Fruit fly (Drosophila melanogaster) Kc167 (cell line): ENCODE measurements around the gene Rbm13.

Experiments used
- Myc ChIP-seq: fragments of >200 bp; optimal IDR thresholded peaks from 2 replicates; lab custom pipeline; 2017; ENCODE audit warnings: missing external identifiers
- Sin3A ChIP-seq: fragments of >200 bp; optimal IDR thresholded peaks from 2 replicates; lab custom pipeline; 2018; ENCODE audit warnings: missing external identifiers
- h ChIP-seq: fragments of >200 bp; optimal IDR thresholded peaks from 3 replicates; lab custom pipeline; 2018; ENCODE audit warnings: missing external identifiers
- insv ChIP-seq: fragments of >200 bp; optimal IDR thresholded peaks from 3 replicates; lab custom pipeline; 2018; ENCODE audit warnings: missing external identifiers
- psq ChIP-seq: fragments of >200 bp; optimal IDR thresholded peaks from 2 replicates; lab custom pipeline; 2017; ENCODE audit warnings: missing external identifiers
- ttk ChIP-seq: sonication (Bioruptor generic); optimal IDR thresholded peaks from 2 replicates; lab custom pipeline; 2017; ENCODE audit warnings: missing external identifiers

Gene Rbm13

DNA sequence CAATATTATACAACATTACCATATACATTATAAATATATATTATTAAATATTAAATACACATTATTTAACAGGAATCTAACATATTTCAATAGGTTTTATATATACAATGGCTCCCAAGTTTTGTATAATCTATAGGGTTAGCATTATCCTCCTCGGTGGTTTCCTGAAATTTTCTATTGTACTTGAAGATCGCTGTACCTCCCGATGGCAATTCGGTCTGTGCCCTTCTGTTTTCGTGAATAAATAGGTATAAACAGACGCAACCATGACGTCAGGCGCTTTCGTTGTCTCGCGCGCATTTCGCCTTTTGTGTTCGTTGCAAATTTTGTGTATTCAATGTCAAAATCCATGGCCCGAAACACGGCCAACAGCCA, 6.5 kb upstream of the Rbm13 start:
- TF ChIP-seq ttk (lab: Kevin White, UChicago), result no peak
- no peak for TF ChIP-seq Sin3A (lab: Kevin White, UChicago)
- no peak for TF ChIP-seq Myc (lab: Kevin White, UChicago)
- TF ChIP-seq h (lab: Kevin White, UChicago), result no peak
- TF ChIP-seq psq (lab: Kevin White, UChicago), result no peak
- no peak for TF ChIP-seq insv

DNA sequence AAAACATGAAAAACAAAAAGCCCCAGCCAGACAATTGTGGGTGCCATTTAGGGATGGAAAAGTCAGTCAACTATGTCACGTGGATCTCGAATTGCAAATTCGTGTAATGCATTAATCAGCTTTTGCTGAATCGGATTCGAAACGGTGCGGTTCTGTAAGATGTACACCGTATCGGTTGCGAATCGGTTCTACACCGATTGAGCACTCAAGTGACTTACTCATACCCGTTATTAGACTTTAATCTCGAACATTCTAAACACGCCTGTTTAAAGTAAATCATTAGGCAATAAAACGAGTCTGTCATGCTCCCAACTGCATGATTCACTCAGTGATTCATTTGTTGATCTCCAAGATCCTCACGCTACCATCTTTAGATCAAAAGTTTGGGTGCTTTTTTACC, 6.1 kb upstream of the Rbm13 start:
- TF ChIP-seq h (lab: Kevin White, UChicago) (no peak), Sin3A (lab: Kevin White, UChicago) (no peak), ttk (lab: Kevin White, UChicago) (no peak)

DNA sequence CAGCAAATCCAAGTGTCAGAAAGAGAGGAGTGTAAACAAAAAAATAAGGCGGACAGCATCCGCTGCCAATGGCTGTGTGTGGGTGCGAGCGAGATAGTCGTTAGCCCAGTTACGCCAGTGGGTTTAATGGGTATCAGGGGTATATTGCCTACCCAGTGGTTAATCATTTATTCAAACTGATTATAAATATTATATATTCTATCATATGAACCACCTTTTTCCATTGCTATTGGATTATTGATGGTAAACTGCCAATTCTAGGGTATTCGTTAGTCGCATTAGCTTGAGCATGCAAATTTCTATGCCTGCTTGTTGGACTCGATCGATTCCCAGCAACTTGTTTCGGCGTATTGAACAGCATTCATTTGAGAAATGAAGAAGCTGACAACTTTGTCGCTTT, 5.4 kb upstream of the Rbm13 start:
- TF ChIP-seq Myc (lab: Kevin White, UChicago) (no peak), insv (no peak), h (lab: Kevin White, UChicago) (no peak), psq (lab: Kevin White, UChicago) (no peak), Sin3A (lab: Kevin White, UChicago) (no peak), ttk (lab: Kevin White, UChicago) (no peak)

DNA sequence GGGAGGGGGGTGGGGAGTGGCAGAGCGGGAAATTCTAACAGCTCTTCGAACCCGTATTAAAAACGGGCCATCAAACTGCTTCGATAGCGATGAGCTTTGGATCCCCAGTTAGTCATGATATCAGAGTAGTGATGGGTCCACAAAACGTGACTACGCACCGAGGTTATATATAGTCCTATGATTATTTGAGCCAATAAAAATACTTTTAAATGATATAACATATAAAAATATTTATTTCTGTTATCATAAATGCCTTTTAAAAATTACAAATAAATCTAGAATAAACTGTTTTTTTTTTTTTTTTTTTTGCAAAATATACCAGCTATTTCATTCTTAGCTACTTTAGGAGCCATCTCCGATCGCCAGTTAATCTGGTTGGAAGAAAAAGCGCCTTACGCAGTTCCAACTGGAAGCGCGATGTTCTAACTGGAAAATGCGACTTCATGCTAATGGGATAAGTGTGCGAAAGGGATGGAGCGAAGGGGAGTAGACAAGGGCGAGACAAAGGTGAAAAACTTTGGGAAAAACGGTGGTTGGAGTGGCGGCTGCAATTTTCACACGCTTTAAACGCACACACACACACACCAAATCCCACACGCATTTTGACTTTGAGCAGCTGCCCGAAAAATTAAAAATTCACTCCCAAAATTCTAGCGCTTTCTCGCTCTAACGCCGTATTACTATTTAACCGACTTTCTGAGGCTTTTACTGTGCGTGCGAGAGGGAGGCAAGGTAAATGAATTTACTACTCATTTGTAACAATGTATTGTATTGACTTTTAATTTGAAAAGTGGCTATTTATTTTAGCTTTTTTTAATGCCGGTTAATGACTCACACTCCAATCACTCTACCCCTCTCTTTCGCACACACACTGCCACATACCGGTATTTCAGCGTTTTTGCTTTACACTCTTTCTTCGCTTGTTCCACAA, 4.4 kb upstream of the Rbm13 start:
- no peak for TF ChIP-seq h (lab: Kevin White, UChicago)

DNA sequence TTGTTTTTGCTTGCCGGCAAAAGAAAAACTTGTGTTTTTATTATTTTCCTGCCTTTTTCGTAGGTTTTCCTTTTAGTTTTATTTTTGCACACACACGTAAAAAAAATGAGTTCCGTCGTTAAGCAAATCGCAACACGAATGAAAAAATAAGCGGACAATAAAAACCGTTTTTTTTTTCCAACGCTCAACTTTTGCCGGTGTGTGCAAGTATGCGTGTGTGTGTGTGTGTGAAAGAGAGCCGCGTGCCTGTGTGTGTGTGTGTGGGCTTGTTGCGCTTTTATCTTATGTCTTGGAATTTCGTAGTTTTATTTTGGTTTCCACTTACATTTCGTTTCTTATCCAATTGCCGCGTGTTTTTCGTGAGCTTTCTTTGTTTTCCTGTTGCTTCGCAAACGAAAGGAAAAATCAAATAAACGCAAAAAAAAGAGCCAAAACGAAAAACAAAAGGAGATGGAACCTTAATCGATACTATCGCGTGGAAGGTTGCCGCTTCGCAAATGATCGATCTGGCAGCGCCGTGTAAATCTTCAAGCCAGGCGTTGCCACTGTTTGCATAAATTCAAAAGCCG, 3.6 kb upstream of the Rbm13 start, which contains the start of gene Moe:
Gene Moe, minus strand, starts transcription at position 474 of the 569 bp plus-strand sequence.
- TF ChIP-seq Myc (lab: Kevin White, UChicago), result no peak
- no peak for TF ChIP-seq insv
- no peak for TF ChIP-seq Sin3A (lab: Kevin White, UChicago)
- no peak for TF ChIP-seq h (lab: Kevin White, UChicago)
- no peak for TF ChIP-seq psq (lab: Kevin White, UChicago)
- no peak for TF ChIP-seq ttk (lab: Kevin White, UChicago)

DNA sequence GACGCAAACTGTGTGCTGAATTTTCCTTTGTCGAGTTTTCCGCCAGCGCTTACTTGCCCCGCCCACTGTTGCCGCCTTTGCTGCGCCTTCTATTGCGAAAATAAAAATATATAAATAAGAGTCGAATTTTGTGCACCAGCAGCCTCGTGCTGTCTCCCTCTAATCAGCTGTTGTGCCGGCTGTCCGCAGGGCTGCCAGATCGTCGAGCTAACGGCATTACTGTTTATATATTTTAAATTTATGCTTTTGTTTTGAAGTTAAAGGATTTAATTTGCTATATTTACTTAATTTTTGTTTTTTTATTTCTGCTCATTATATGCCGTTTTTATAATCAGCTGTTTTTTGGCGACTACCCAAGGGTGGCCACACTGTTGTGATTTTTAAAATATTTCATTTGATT, 1.4 kb upstream of the Rbm13 start, which contains the start of gene Uros1:
Gene Uros1, minus strand, starts transcription at position 171 of the 400 bp plus-strand sequence.
- TF ChIP-seq Myc (lab: Kevin White, UChicago) (no peak), h (lab: Kevin White, UChicago) (no peak), psq (lab: Kevin White, UChicago) (no peak), Sin3A (lab: Kevin White, UChicago) (no peak), ttk (lab: Kevin White, UChicago) (no peak), insv (no peak)

DNA sequence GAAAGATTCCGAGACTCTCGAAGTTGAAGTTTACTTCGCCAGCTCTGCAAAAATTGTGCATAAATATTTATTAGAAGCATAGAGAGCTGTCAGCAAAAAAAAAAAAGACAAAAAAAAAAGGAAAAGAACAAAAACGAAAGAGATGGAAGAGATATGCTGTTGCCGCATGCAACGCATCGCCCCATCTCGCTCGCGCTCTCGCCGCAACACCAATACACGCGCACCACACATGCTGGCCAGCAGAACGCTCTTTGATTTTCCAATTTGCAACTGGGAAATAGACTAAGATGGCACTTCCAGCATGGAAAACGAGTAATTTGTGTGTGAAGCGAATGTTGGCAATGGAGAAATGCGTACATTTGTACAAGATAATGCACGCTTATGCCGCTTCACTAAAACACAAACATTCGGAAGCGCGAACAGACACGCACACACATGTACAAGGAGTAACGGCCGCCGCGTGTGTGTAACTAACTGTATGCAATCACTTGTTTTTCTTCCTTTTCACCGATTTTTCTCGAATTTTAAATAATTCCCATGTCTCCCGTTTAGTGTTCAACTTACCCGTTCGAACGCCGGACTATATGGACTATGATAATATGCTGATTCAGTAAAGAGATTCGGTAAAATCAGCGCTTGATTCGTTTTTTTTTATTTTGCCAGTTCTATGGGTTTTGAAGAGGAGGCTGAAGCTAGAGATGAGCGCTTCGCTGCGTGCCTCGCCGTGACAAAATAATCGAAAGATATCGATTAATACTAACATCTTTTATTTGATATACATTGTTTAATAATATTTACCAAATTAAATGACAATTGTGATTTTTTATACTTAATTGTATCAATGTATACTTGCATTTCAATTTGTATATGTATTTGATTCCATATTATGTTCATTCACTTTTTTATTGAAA, 4.3 kb downstream of the Rbm13 start:
- TF ChIP-seq Sin3A (lab: Kevin White, UChicago) (no peak), ttk (lab: Kevin White, UChicago) (no peak), insv (no peak), psq (lab: Kevin White, UChicago) (no peak), Myc (lab: Kevin White, UChicago) (no peak), h (lab: Kevin White, UChicago) (no peak)

DNA sequence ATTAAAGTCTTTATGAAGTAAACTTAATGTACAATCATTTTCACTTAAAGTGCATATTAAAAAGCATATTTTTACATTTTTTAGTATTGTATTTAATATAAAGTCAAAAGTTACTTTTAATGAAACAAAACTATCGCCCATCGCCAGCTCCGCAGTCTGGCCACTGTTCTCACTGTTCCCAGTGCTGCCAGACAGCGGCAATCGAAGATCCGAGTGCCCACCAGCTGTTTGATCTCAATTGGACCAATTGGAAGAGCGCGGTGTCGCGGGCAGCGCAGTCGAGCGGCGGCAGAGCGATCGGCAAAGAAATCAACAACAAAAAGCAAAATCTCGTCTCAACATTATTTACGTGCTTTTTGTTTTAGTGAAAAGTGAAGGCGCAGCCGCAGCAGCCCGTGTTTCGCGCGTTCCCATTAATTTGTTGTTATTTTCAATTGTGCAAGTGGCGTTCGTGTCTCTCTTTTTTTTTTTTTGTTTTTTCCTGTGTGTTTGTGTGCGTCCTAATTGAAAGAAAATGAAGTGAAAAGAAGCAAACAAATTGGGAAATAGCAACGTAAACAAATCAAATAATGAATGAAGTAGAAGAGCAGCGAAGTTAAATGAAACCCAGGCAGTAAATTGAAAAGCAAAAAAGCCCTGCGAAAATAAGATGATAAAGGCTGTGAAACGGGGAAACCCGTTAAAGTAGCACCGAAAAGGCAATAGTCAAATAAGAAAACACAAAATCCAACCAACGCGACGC, 5.5 kb downstream of the Rbm13 start, which contains the start of gene rdgA:
Gene rdgA, plus strand, starts transcription at position 264 of the 742 bp plus-strand sequence.
- TF ChIP-seq insv, result no peak
- no peak for TF ChIP-seq psq (lab: Kevin White, UChicago)
- no peak for TF ChIP-seq Myc (lab: Kevin White, UChicago)
- TF ChIP-seq ttk (lab: Kevin White, UChicago), result no peak
- no peak for TF ChIP-seq h (lab: Kevin White, UChicago)
- no peak for TF ChIP-seq Sin3A (lab: Kevin White, UChicago)

DNA sequence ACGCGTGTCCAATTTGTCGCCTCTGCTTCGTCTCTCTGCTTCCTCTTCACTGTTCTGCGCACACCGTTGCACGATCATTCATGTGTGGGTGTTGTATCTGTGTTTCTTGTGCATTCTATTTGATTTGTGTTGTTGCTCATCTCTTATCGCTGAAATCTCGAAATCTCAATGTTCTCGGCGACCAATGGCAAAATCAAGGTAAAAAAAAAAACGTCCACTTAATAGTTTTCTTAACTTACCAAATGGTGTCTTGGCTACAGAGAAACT, 6.0 kb downstream of the Rbm13 start:
- TF ChIP-seq h (lab: Kevin White, UChicago) (no peak), psq (lab: Kevin White, UChicago) (no peak), insv (no peak)

DNA sequence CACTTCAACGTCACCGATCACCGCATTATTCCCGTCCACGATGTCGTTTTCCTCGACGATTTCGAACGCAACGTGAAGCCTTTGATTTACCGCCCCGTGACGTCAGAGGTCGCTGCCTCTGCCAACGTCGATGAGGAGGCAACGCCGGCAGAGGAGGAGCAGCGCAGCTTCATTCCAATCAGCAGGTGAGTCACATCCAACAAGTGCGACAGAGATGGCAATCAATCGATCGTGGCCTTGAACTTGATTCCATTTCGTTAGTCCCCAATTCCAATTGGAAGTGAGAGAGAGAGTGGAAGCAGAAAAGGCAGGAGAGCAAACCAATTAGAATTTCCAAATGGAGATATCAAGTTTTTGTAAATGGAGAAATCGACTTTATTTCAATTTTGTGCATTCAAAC, 6.6 kb downstream of the Rbm13 start:
- no peak for TF ChIP-seq Sin3A (lab: Kevin White, UChicago)
- TF ChIP-seq insv, result no peak
- no peak for TF ChIP-seq h (lab: Kevin White, UChicago)

DNA sequence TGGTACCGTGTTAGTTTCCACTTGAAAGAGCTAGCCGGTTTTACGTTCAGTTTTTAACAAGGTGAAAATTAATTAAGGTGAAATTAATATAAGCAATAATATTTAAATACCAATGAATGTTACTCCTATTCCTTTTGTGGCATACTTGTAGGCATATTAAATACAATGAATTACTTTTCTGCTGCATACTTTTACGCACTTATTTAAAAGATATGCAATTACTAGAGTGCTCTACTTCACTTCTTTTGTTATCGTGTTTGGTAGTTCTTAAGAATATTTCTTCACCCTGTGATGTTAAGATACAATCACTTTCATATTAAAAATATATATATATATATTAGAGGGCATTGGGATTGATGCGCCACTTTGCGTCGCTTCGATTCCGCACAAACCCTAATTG, 10.4 kb downstream of the Rbm13 start:
- TF ChIP-seq ttk (lab: Kevin White, UChicago) (no peak), h (lab: Kevin White, UChicago) (no peak), psq (lab: Kevin White, UChicago) (no peak), Myc (lab: Kevin White, UChicago) (no peak), Sin3A (lab: Kevin White, UChicago) (no peak), insv (no peak)
